Fruit fly (Drosophila melanogaster): ENCODE data around the gene CG13599.

Gene CG13599

dm6 chr3R:23886270-23887095 is 45.0 kb upstream of the CG13599 start (continued):
- TF ChIP-seq CG11085 (GFP tag; IDR thresholded peaks at IDR 0.05): 0 out of 2 replicates have a peak, but pooled peaks have one; percentile 24
- peak; percentile 82 for TF ChIP-seq CG13775 (GFP tag; optimal IDR thresholded peaks at IDR 0.05)
- no peak for TF ChIP-seq toy (GFP tag; IDR thresholded peaks at IDR 0.05)
- peak; percentile 80 for TF ChIP-seq CG8765 (GFP tag; IDR thresholded peaks at IDR 0.05)
- peak; percentile 55 for TF ChIP-seq CG8089 (GFP tag; optimal IDR thresholded peaks at IDR 0.05)
- TF ChIP-seq CG1024 (GFP tag; IDR thresholded peaks at IDR 0.05): peak; percentile 43; the same call in 1 of the 2 replicates
- TF ChIP-seq CG16813 (GFP tag; IDR thresholded peaks at IDR 0.05; ENCODE audit: partially characterized antibody): no peak
- peak; percentile 88 for TF ChIP-seq CG30403 (GFP tag; optimal IDR thresholded peaks at IDR 0.05)
- peak; percentile 52; the same call in 1 of the 3 replicates for TF ChIP-seq CG11560 (tag; IDR thresholded peaks at IDR 0.05)
- TF ChIP-seq CG13296 (GFP tag; optimal IDR thresholded peaks at IDR 0.05): peak; percentile 52
- 0 out of 2 replicates have a peak, but pooled peaks have one; percentile 9 for TF ChIP-seq inv (GFP tag; IDR thresholded peaks at IDR 0.05; ENCODE audit: partially characterized antibody)
- peak; percentile 45 for TF ChIP-seq HLH54F (GFP tag; optimal IDR thresholded peaks at IDR 0.05)
- TF ChIP-seq CG17912 (GFP tag; optimal IDR thresholded peaks at IDR 0.05): no peak
- TF ChIP-seq CG2202 (tag; optimal IDR thresholded peaks at IDR 0.05): peak; percentile 90
- TF ChIP-seq emc (GFP tag; optimal IDR thresholded peaks at IDR 0.05): no peak
- TF ChIP-seq luna (GFP tag; optimal IDR thresholded peaks at IDR 0.05): no peak
- peak; percentile 37 for TF ChIP-seq CG4617 (GFP tag; optimal IDR thresholded peaks at IDR 0.05; ENCODE audit: borderline replicate concordance)
- TF ChIP-seq stc (GFP tag; IDR thresholded peaks at IDR 0.05): peak; percentile 70
- TF ChIP-seq Tbp (GFP tag; optimal IDR thresholded peaks at IDR 0.05): no peak
- peak; percentile 50 for TF ChIP-seq CG31224 (GFP tag; IDR thresholded peaks at IDR 0.05)
- TF ChIP-seq Blimp-1 (GFP tag; optimal IDR thresholded peaks at IDR 0.05): peak; percentile 92
- TF ChIP-seq Dad (GFP tag; optimal IDR thresholded peaks at IDR 0.05): peak; percentile 62
- TF ChIP-seq NC2α (GFP tag; optimal IDR thresholded peaks at IDR 0.05): peak; percentile 50
- TF ChIP-seq D19A (tag; optimal IDR thresholded peaks at IDR 0.05): peak; percentile 60
- peak; percentile 72 for TF ChIP-seq wor (GFP tag; IDR thresholded peaks at IDR 0.05)
- TF ChIP-seq wek (GFP tag; optimal IDR thresholded peaks at IDR 0.05): peak; percentile 55
- no peak for TF ChIP-seq da (GFP tag; optimal IDR thresholded peaks at IDR 0.05)
- TF ChIP-seq lilli (GFP tag; optimal IDR thresholded peaks at IDR 0.05): peak; percentile 73
- peak; percentile 74 for TF ChIP-seq Nf-YB (GFP tag; optimal IDR thresholded peaks at IDR 0.05)
- TF ChIP-seq Hr51 (GFP tag; optimal IDR thresholded peaks at IDR 0.05): peak; percentile 61 to 89
- peak; percentile 82 for TF ChIP-seq HLH3B (GFP tag; IDR thresholded peaks at IDR 0.05)
- TF ChIP-seq tio (GFP tag; optimal IDR thresholded peaks at IDR 0.05): peak; percentile 90
- peak; percentile 84 for TF ChIP-seq CG11695 (GFP tag; IDR thresholded peaks at IDR 0.05)
- TF ChIP-seq CG12071 (GFP tag; optimal IDR thresholded peaks at IDR 0.05): peak; percentile 42
- peak; percentile 7 for TF ChIP-seq CG17186 (GFP tag; optimal IDR thresholded peaks at IDR 0.05)
- peak; percentile 83 for TF ChIP-seq sim (GFP tag; IDR thresholded peaks at IDR 0.05)
- peak; percentile 76; the same call in 1 of the 2 replicates for TF ChIP-seq Atf6 (GFP tag; IDR thresholded peaks at IDR 0.05)
- peak; percentile 36 for TF ChIP-seq CG10274 (GFP tag; optimal IDR thresholded peaks at IDR 0.05)
- TF ChIP-seq z (GFP tag; IDR thresholded peaks at IDR 0.05): peak; percentile 40; the same call in 1 of the 3 replicates
- TF ChIP-seq stwl (tag; optimal IDR thresholded peaks at IDR 0.05): peak; percentile 71
- TF ChIP-seq Fer3 (tag; optimal IDR thresholded peaks at IDR 0.05): peak; percentile 67
- no peak for TF ChIP-seq Dip3 (GFP tag; optimal IDR thresholded peaks at IDR 0.05)
- TF ChIP-seq ranshi (GFP tag; IDR thresholded peaks at IDR 0.05): peak; percentile 81
- peak; percentile 71 for TF ChIP-seq ind (GFP tag; optimal IDR thresholded peaks at IDR 0.05)
- peak; percentile 89 for TF ChIP-seq CG11504 (tag; optimal IDR thresholded peaks at IDR 0.05)
- peak; percentile 40 for TF ChIP-seq NK7.1 (GFP tag; optimal IDR thresholded peaks at IDR 0.05)
- TF ChIP-seq Hr39 (optimal IDR thresholded peaks at IDR 0.05): no peak
- TF ChIP-seq pzg (GFP tag; optimal IDR thresholded peaks at IDR 0.05): no peak
- TF ChIP-seq CG4820 (GFP tag; optimal IDR thresholded peaks at IDR 0.05): peak; percentile 89
